Worm (Caenorhabditis elegans) whole organism, late embryonic: ENCODE data around the gene C05B5.16.
A peak's percentile ranks its signal among the peaks of the same experiment; 100 is the strongest.

ENCODE experiments used
- C08G9.2 ChIP-seq: sonication (generic microtip); optimal IDR thresholded peaks from 2 replicates; lab custom pipeline; 2016; ENCODE audit warnings: mild to moderate bottlenecking, missing genetic modification characterization, moderate library complexity, missing compliant biosample characterization
- C38D4.7 ChIP-seq: fragments of 200-800 bp; sonication (Bioruptor generic); optimal IDR thresholded peaks from 2 replicates; lab custom pipeline; 2018; ENCODE audit warnings: mild to moderate bottlenecking, missing genetic modification characterization, moderate library complexity, missing compliant biosample characterization
- F13H6.1 ChIP-seq: sonication (generic microtip); optimal IDR thresholded peaks from 2 replicates; lab custom pipeline; 2016; ENCODE audit warnings: missing genetic modification characterization, missing compliant biosample characterization
- K02D7.2 ChIP-seq: sonication (generic microtip); optimal IDR thresholded peaks from 2 replicates; lab custom pipeline; 2017; ENCODE audit warnings: mild to moderate bottlenecking, missing genetic modification characterization, missing compliant biosample characterization
- ceh-14 ChIP-seq: sonication (generic microtip); optimal IDR thresholded peaks from 2 replicates; lab custom pipeline; 2016; ENCODE audit warnings: missing genotype, missing genetic modification characterization, missing compliant biosample characterization
- ceh-19 ChIP-seq: fragments of 200-800 bp; sonication (Bioruptor generic); optimal IDR thresholded peaks from 2 replicates; lab custom pipeline; 2018; ENCODE audit warnings: mild to moderate bottlenecking, missing genetic modification characterization, missing compliant biosample characterization
- ceh-2 ChIP-seq: sonication (generic microtip); optimal IDR thresholded peaks from 2 replicates; lab custom pipeline; 2016; ENCODE audit warnings: missing genotype, missing genetic modification characterization, missing compliant biosample characterization
- ceh-22 ChIP-seq: sonication (generic microtip); optimal IDR thresholded peaks from 2 replicates; lab custom pipeline; 2017; ENCODE audit warnings: missing biosample characterization, missing genetic modification characterization
- ceh-24 ChIP-seq: sonication (generic microtip); optimal IDR thresholded peaks from 2 replicates; lab custom pipeline; 2016; ENCODE audit warnings: mild to moderate bottlenecking, missing genetic modification characterization, missing compliant biosample characterization
- ceh-30 ChIP-seq: fragments of 150-350 bp; optimal IDR thresholded peaks from 2 replicates; lab custom pipeline; 2014; ENCODE audit warnings: missing biosample characterization, missing genetic modification characterization
- ceh-34 ChIP-seq: sonication (generic microtip); optimal IDR thresholded peaks from 2 replicates; lab custom pipeline; 2016; ENCODE audit warnings: mild to moderate bottlenecking, missing genetic modification characterization, missing compliant biosample characterization
- ceh-45 ChIP-seq: fragments of 200-800 bp; sonication (Bioruptor generic); IDR thresholded peaks from 2 replicates; pipeline ENCODE4 v1.3.6; 2022; ENCODE audit warnings: missing genetic modification reagents, missing genetic modification characterization, missing compliant biosample characterization
- ceh-48 ChIP-seq: sonication (generic microtip); optimal IDR thresholded peaks from 2 replicates; lab custom pipeline; 2016; ENCODE audit warnings: missing genetic modification characterization, inconsistent platforms, missing compliant biosample characterization
- ceh-6 ChIP-seq: fragments of 200-800 bp; sonication (Bioruptor generic); optimal IDR thresholded peaks from 2 replicates; lab custom pipeline; 2018; ENCODE audit warnings: mild to moderate bottlenecking, missing genetic modification characterization, missing compliant biosample characterization
- ceh-9 ChIP-seq: sonication (generic microtip); optimal IDR thresholded peaks from 2 replicates; lab custom pipeline; 2016; ENCODE audit warnings: mild to moderate bottlenecking, missing genetic modification characterization, inconsistent platforms, missing compliant biosample characterization
- che-1 ChIP-seq: sonication (generic microtip); optimal IDR thresholded peaks from 2 replicates; lab custom pipeline; 2016; ENCODE audit warnings: mild to moderate bottlenecking, missing genetic modification characterization, missing compliant biosample characterization
- dmd-4 ChIP-seq: sonication (generic microtip); optimal IDR thresholded peaks from 2 replicates; lab custom pipeline; 2016; ENCODE audit warnings: borderline replicate concordance, missing genetic modification characterization, missing compliant biosample characterization
- elt-2 ChIP-seq: sonication (generic microtip); optimal IDR thresholded peaks from 2 replicates; lab custom pipeline; 2016; ENCODE audit warnings: missing genetic modification reagents, missing genetic modification characterization, missing compliant biosample characterization
- elt-4 ChIP-seq: sonication (generic microtip); optimal IDR thresholded peaks from 2 replicates; lab custom pipeline; 2016; ENCODE audit warnings: missing genetic modification characterization, missing compliant biosample characterization
- ets-4 ChIP-seq: sonication (generic microtip); optimal IDR thresholded peaks from 2 replicates; lab custom pipeline; 2016; ENCODE audit warnings: missing genetic modification characterization, missing compliant biosample characterization
- fax-1 ChIP-seq: sonication (generic microtip); optimal IDR thresholded peaks from 2 replicates; lab custom pipeline; 2016; ENCODE audit warnings: missing genotype, missing genetic modification characterization, missing compliant biosample characterization
- fkh-6 ChIP-seq: sonication (generic microtip); optimal IDR thresholded peaks from 2 replicates; lab custom pipeline; 2016; ENCODE audit warnings: missing genetic modification characterization, missing compliant biosample characterization
- gmeb-2 ChIP-seq: sonication (generic microtip); optimal IDR thresholded peaks from 2 replicates; lab custom pipeline; 2016; ENCODE audit warnings: missing genetic modification characterization, inconsistent platforms, missing compliant biosample characterization
- hlh-30 ChIP-seq: sonication (generic microtip); optimal IDR thresholded peaks from 2 replicates; lab custom pipeline; 2017; ENCODE audit warnings: antibody characterized with exemption, missing genetic modification characterization, missing compliant biosample characterization; ENCODE audit not compliant: insufficient read depth
- hlh-6 ChIP-seq: sonication (generic microtip); optimal IDR thresholded peaks from 2 replicates; lab custom pipeline; 2016; ENCODE audit warnings: missing genotype, missing genetic modification characterization, missing compliant biosample characterization
- hlh-8 ChIP-seq: sonication (generic microtip); optimal IDR thresholded peaks from 2 replicates; lab custom pipeline; 2016; ENCODE audit warnings: missing genotype, missing genetic modification characterization, missing compliant biosample characterization
- lin-11 ChIP-seq: fragments of 200-800 bp; sonication (Bioruptor generic); optimal IDR thresholded peaks from 2 replicates; lab custom pipeline; 2018; ENCODE audit warnings: mild to moderate bottlenecking, missing genetic modification characterization, missing compliant biosample characterization
- madf-2 ChIP-seq: sonication (generic microtip); optimal IDR thresholded peaks from 2 replicates; lab custom pipeline; 2017; ENCODE audit warnings: missing genetic modification characterization, missing compliant biosample characterization
- mec-3 ChIP-seq: sonication (generic microtip); optimal IDR thresholded peaks from 2 replicates; lab custom pipeline; 2016; ENCODE audit warnings: borderline replicate concordance, missing genetic modification characterization, missing compliant biosample characterization
- nfya-1 ChIP-seq: sonication (generic microtip); optimal IDR thresholded peaks from 2 replicates; lab custom pipeline; 2017; ENCODE audit warnings: missing genetic modification characterization, mild to moderate bottlenecking, missing compliant biosample characterization, antibody characterized with exemption, moderate library complexity
- nhr-11 ChIP-seq: fragments of 150-350 bp; optimal IDR thresholded peaks from 2 replicates; lab custom pipeline; 2014; ENCODE audit warnings: missing biosample characterization, missing genetic modification characterization
- odd-2 ChIP-seq: sonication (generic microtip); optimal IDR thresholded peaks from 2 replicates; lab custom pipeline; 2017; ENCODE audit warnings: antibody characterized with exemption, mild to moderate bottlenecking, missing genetic modification characterization, missing compliant biosample characterization
- pag-3 ChIP-seq: sonication (generic microtip); optimal IDR thresholded peaks from 2 replicates; lab custom pipeline; 2016; ENCODE audit warnings: missing compliant biosample characterization, missing genetic modification characterization, borderline replicate concordance
- pat-9 ChIP-seq: fragments of 200-800 bp; sonication (Bioruptor generic); optimal IDR thresholded peaks from 2 replicates; lab custom pipeline; 2018; ENCODE audit warnings: mild to moderate bottlenecking, missing genetic modification characterization, moderate library complexity, missing compliant biosample characterization
- pax-1 ChIP-seq: fragments of 150-350 bp; optimal IDR thresholded peaks from 2 replicates; lab custom pipeline; 2014; ENCODE audit warnings: missing biosample characterization, missing genetic modification characterization
- pha-2 ChIP-seq: sonication (generic microtip); optimal IDR thresholded peaks from 2 replicates; lab custom pipeline; 2017; ENCODE audit warnings: mild to moderate bottlenecking, missing genetic modification characterization, missing compliant biosample characterization
- pha-4 ChIP-seq: fragments of 150-350 bp; optimal IDR thresholded peaks from 2 replicates; lab custom pipeline; 2018; ENCODE audit warnings: missing biosample characterization, missing genetic modification reagents, missing genetic modification characterization
- pqm-1 ChIP-seq: sonication (generic microtip); optimal IDR thresholded peaks from 2 replicates; lab custom pipeline; 2016; ENCODE audit warnings: missing genetic modification characterization, missing compliant biosample characterization
- pros-1 ChIP-seq: fragments of 150-350 bp; optimal IDR thresholded peaks from 2 replicates; lab custom pipeline; 2014; ENCODE audit warnings: missing biosample characterization, missing genetic modification reagents, missing genetic modification characterization
- sdc-2 ChIP-seq: sonication (generic microtip); optimal IDR thresholded peaks from 2 replicates; lab custom pipeline; 2016; ENCODE audit warnings: missing genotype, missing genetic modification characterization, missing compliant biosample characterization
- sox-2 ChIP-seq: fragments of 200-800 bp; sonication (Bioruptor generic); IDR thresholded peaks from 2 replicates; pipeline ENCODE4 v1.3.6; 2022; ENCODE audit warnings: missing genetic modification reagents, missing genetic modification characterization, missing compliant biosample characterization
- sox-4 ChIP-seq: sonication (generic microtip); optimal IDR thresholded peaks from 2 replicates; lab custom pipeline; 2017; ENCODE audit warnings: mild to moderate bottlenecking, missing genetic modification characterization, inconsistent platforms, missing compliant biosample characterization
- syd-9 ChIP-seq: sonication (generic microtip); optimal IDR thresholded peaks from 2 replicates; lab custom pipeline; 2016; ENCODE audit warnings: mild to moderate bottlenecking, missing genetic modification characterization, moderate library complexity, missing compliant biosample characterization
- tbx-2 ChIP-seq: sonication (generic microtip); optimal IDR thresholded peaks from 2 replicates; lab custom pipeline; 2016; ENCODE audit warnings: missing genetic modification characterization, missing compliant biosample characterization
- tbx-7 ChIP-seq: sonication (generic microtip); optimal IDR thresholded peaks from 2 replicates; lab custom pipeline; 2016; ENCODE audit warnings: missing genotype, missing genetic modification characterization, missing compliant biosample characterization
- ttx-3 ChIP-seq: sonication (generic microtip); optimal IDR thresholded peaks from 2 replicates; lab custom pipeline; 2016; ENCODE audit warnings: missing genetic modification reagents, missing genetic modification characterization, missing compliant biosample characterization
- unc-3 ChIP-seq, 2 experiments: fragments of 200-800 bp in 1 of 2; sonication (Bioruptor generic) in 1 of 2; sonication (generic microtip) in 1 of 2; conservative IDR thresholded peaks in 1 of 2; optimal IDR thresholded peaks in 1 of 2; 2 replicates each; pipeline versions ENCODE4 v1.3.6 to Lab custom; 2016 to 2022; ENCODE audit warnings: missing compliant biosample characterization in 2 of 2, missing genetic modification characterization in 2 of 2, missing genetic modification reagents in 1 of 2
- unc-42 ChIP-seq: sonication (generic microtip); optimal IDR thresholded peaks from 2 replicates; lab custom pipeline; 2016; ENCODE audit warnings: missing genotype, missing genetic modification characterization, missing compliant biosample characterization
- unc-55 ChIP-seq: sonication (generic microtip); optimal IDR thresholded peaks from 2 replicates; lab custom pipeline; 2017; ENCODE audit warnings: missing biosample characterization, missing genetic modification reagents, missing genetic modification characterization
- unc-86 ChIP-seq: sonication (generic microtip); optimal IDR thresholded peaks from 2 replicates; lab custom pipeline; 2016; ENCODE audit warnings: missing genetic modification characterization, missing compliant biosample characterization
- zip-5 ChIP-seq: sonication (generic microtip); optimal IDR thresholded peaks from 2 replicates; lab custom pipeline; 2016; ENCODE audit warnings: missing genetic modification characterization, missing compliant biosample characterization
- ztf-16 ChIP-seq: sonication (generic microtip); optimal IDR thresholded peaks from 2 replicates; lab custom pipeline; 2017; ENCODE audit warnings: missing genetic modification characterization, missing compliant biosample characterization

The C05B5.16 gene

DNA sequence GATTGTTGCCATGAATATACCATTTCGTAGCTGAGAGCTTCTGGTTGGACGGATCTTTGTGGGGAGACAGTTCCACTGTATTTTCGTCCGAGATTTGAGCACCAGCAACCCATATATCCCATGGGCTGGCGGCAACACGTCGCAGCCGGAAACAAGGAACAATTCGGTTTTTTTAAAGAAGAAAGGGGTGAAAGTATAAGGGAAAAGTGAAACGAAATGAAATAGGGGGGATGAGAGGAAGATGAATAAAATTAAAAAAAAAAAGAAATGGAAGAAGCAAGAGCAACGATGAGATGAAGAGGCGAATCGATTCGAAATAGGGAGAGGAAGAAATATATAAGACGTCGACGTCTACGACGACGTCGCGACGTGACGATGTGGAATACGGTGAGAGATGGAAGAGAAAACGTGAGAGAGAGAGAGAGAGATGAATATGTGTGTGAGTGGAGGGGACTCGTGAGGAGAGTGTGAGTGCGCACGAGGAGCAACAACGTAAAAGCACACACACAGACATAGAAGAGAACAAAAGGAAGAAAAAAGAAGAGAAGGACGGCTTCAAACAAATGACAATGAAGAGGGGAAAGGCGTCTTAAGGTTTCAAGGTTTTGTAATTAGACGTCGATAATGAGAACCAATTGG is 4.3 kb downstream of the C05B5.16 start, which contains the start of gene rgs-1:
rgs-1 (minus strand) TSS at position 146 of the 639 bp plus-strand sequence.
- peak; percentile 3 for TF ChIP-seq ceh-2
- no peak for TF ChIP-seq ceh-24 (tag; lab: Kevin White, UChicago)
- no peak for TF ChIP-seq pat-9 (tag; lab: Kevin White, UChicago)
- TF ChIP-seq ceh-48 = peak; percentile 34
- TF ChIP-seq C38D4.7 (GFP tag; lab: Kevin White, UChicago) = no peak
- no peak for TF ChIP-seq sox-4 (tag; lab: Kevin White, UChicago)
- no peak for TF ChIP-seq ceh-6 (GFP tag; lab: Kevin White, UChicago)
- no peak for TF ChIP-seq ceh-9 (tag; lab: Kevin White, UChicago)
- TF ChIP-seq fkh-6 (tag; lab: Kevin White, UChicago) = no peak
- TF ChIP-seq ceh-22 (tag; lab: Kevin White, UChicago) = no peak
- TF ChIP-seq hlh-6 (tag; lab: Kevin White, UChicago) = peak; percentile 8
- no peak for TF ChIP-seq pax-1 (tag; lab: Kevin White, UChicago)
- TF ChIP-seq C08G9.2 (tag; lab: Kevin White, UChicago) = peak; percentile 39
- peak; percentile 85 for TF ChIP-seq ceh-14 (tag; lab: Kevin White, UChicago)
- TF ChIP-seq pqm-1 = no peak
- no peak for TF ChIP-seq elt-2 (tag; lab: Kevin White, UChicago)
- peak; percentile 0 for TF ChIP-seq syd-9 (tag; lab: Kevin White, UChicago)
- no peak for TF ChIP-seq ttx-3 (tag; lab: Kevin White, UChicago)
- TF ChIP-seq pros-1 = no peak
- no peak for TF ChIP-seq pag-3
- no peak for TF ChIP-seq sdc-2 (tag; lab: Kevin White, UChicago)
- TF ChIP-seq ceh-19 (GFP tag; lab: Kevin White, UChicago) = no peak
- TF ChIP-seq dmd-4 (tag; lab: Kevin White, UChicago) = no peak
- peak; percentile 28 for TF ChIP-seq fax-1 (tag; lab: Kevin White, UChicago)
- no peak for TF ChIP-seq K02D7.2 (tag; lab: Kevin White, UChicago)
- peak; percentile 86 for TF ChIP-seq hlh-30
- TF ChIP-seq hlh-8 (tag; lab: Kevin White, UChicago) = no peak
- no peak for TF ChIP-seq ztf-16 (tag; lab: Kevin White, UChicago)
- TF ChIP-seq gmeb-2 = no peak
- no peak for TF ChIP-seq madf-2 (tag; lab: Kevin White, UChicago)
- TF ChIP-seq che-1 (tag; lab: Kevin White, UChicago) = no peak
- TF ChIP-seq pha-2 (tag; lab: Kevin White, UChicago) = no peak
- TF ChIP-seq pha-4 = no peak
- no peak for TF ChIP-seq unc-55
- peak; percentile 12; the same call in 1 of the 2 replicates for TF ChIP-seq sox-2 (GFP tag; lab: Robert Waterston, UW)
- no peak for TF ChIP-seq unc-3 (GFP tag; conservative IDR thresholded peaks at IDR 0.05; lab: Robert Waterston, UW)
- TF ChIP-seq unc-3 (tag; optimal IDR thresholded peaks at IDR 0.05; lab: Kevin White, UChicago) = no peak
- peak; percentile 58 for TF ChIP-seq tbx-2
- no peak for TF ChIP-seq zip-5 (tag; lab: Kevin White, UChicago)
- no peak for TF ChIP-seq lin-11 (tag; lab: Kevin White, UChicago)
- peak; percentile 51 for TF ChIP-seq nfya-1 (tag; lab: Kevin White, UChicago)
- no peak for TF ChIP-seq odd-2
- TF ChIP-seq tbx-7 = no peak
- TF ChIP-seq ets-4 = no peak
- TF ChIP-seq unc-42 = peak; percentile 69
- TF ChIP-seq nhr-11 (tag; lab: Kevin White, UChicago) = no peak
- no peak for TF ChIP-seq unc-86 (tag; lab: Kevin White, UChicago)
- no peak for TF ChIP-seq mec-3 (tag; lab: Kevin White, UChicago)
- TF ChIP-seq ceh-30 = no peak
- TF ChIP-seq ceh-34 = peak; percentile 25
- TF ChIP-seq F13H6.1 (tag; lab: Kevin White, UChicago) = no peak
- no peak for TF ChIP-seq ceh-45
- TF ChIP-seq elt-4 (tag; lab: Kevin White, UChicago) = no peak
